Worm (Caenorhabditis elegans) whole organism, young adult: Measurements from ENCODE around the gene nas-21.

ENCODE experiments used
- B0261.1 ChIP-seq: sonication (generic microtip); optimal IDR thresholded peaks from 2 replicates; lab custom pipeline; 2016; ENCODE audit warnings: mild to moderate bottlenecking, missing genetic modification characterization, moderate library complexity, missing compliant biosample characterization
- C17E4.6 ChIP-seq: fragments of 200-800 bp; sonication (Bioruptor generic); IDR thresholded peaks from 2 replicates; pipeline ENCODE4 v1.3.6; 2022; ENCODE audit warnings: missing genetic modification reagents, missing genetic modification characterization, missing compliant biosample characterization
- F23B12.7 ChIP-seq: sonication (generic microtip); optimal IDR thresholded peaks from 2 replicates; lab custom pipeline; 2017; ENCODE audit warnings: missing genetic modification characterization, mild to moderate bottlenecking, missing compliant biosample characterization, antibody characterized with exemption, moderate library complexity; ENCODE audit not compliant: insufficient read depth
- F33H1.4 ChIP-seq: fragments of 200-800 bp; sonication (Bioruptor generic); IDR thresholded peaks from 2 replicates; pipeline ENCODE4 v1.3.6; 2022; ENCODE audit warnings: missing genetic modification reagents, missing genetic modification characterization, missing compliant biosample characterization
- F57A8.1 ChIP-seq: fragments of 200-800 bp; sonication (Bioruptor generic); optimal IDR thresholded peaks from 2 replicates; lab custom pipeline; 2018; ENCODE audit warnings: mild to moderate bottlenecking, missing genetic modification characterization, moderate library complexity, missing compliant biosample characterization
- K11D2.4 ChIP-seq: fragments of 200-800 bp; sonication (Bioruptor generic); IDR thresholded peaks from 2 replicates; pipeline ENCODE4 v1.3.6; 2022; ENCODE audit warnings: missing genetic modification reagents, missing genetic modification characterization, missing compliant biosample characterization
- Y53F4B.3 ChIP-seq: fragments of 200-800 bp; sonication (Bioruptor generic); IDR thresholded peaks from 2 replicates; pipeline ENCODE4 v1.3.6; 2022; ENCODE audit warnings: missing genetic modification reagents, missing genetic modification characterization, missing compliant biosample characterization
- Y53G8AR.9 ChIP-seq: fragments of 200-800 bp; sonication (Bioruptor generic); conservative IDR thresholded peaks from 2 replicates; pipeline ENCODE4 v1.3.6; 2022; ENCODE audit warnings: missing genetic modification reagents, missing genetic modification characterization, missing compliant biosample characterization
- Y56A3A.18 ChIP-seq: fragments of 200-800 bp; sonication (Bioruptor generic); IDR thresholded peaks from 2 replicates; pipeline ENCODE4 v1.3.6; 2022; ENCODE audit warnings: missing genetic modification reagents, missing genetic modification characterization, missing compliant biosample characterization
- Y79H2A.3 ChIP-seq: fragments of 200-800 bp; sonication (Bioruptor generic); conservative IDR thresholded peaks from 2 replicates; pipeline ENCODE4 v1.3.6; 2022; ENCODE audit warnings: missing genetic modification reagents, missing genetic modification characterization, missing compliant biosample characterization
- Y95B8A.8 ChIP-seq: fragments of 200-800 bp; sonication (Bioruptor generic); IDR thresholded peaks from 2 replicates; pipeline ENCODE4 v1.3.6; 2022; ENCODE audit warnings: missing genetic modification reagents, missing genetic modification characterization, missing compliant biosample characterization
- ZK185.1 ChIP-seq: sonication (generic microtip); optimal IDR thresholded peaks from 2 replicates; lab custom pipeline; 2016; ENCODE audit warnings: mild to moderate bottlenecking, missing genetic modification characterization, missing compliant biosample characterization; ENCODE audit not compliant: poor library complexity, severe bottlenecking
- bed-1 ChIP-seq: fragments of 200-800 bp; sonication (Bioruptor generic); IDR thresholded peaks from 2 replicates; pipeline ENCODE4 v1.3.6; 2022; ENCODE audit warnings: missing genetic modification reagents, missing genetic modification characterization, missing compliant biosample characterization
- ceh-58 ChIP-seq: fragments of 200-800 bp; sonication (Bioruptor generic); IDR thresholded peaks from 2 replicates; pipeline ENCODE4 v1.3.6; 2022; ENCODE audit warnings: missing genetic modification characterization, missing compliant biosample characterization
- ceh-91 ChIP-seq: fragments of 200-800 bp; sonication (Bioruptor generic); IDR thresholded peaks from 2 replicates; pipeline ENCODE4 v1.3.6; 2022; ENCODE audit warnings: missing genetic modification reagents, missing genetic modification characterization, missing compliant biosample characterization
- chd-7 ChIP-seq: sonication (generic microtip); optimal IDR thresholded peaks from 2 replicates; lab custom pipeline; 2016; ENCODE audit warnings: mild to moderate bottlenecking, missing genetic modification characterization, moderate library complexity, missing compliant biosample characterization
- dox-1 ChIP-seq: fragments of 200-800 bp; sonication (Bioruptor generic); IDR thresholded peaks from 2 replicates; pipeline ENCODE4 v1.3.6; 2022; ENCODE audit warnings: missing genetic modification reagents, missing genetic modification characterization, missing compliant biosample characterization
- efl-1 ChIP-seq: fragments of 150-350 bp; optimal IDR thresholded peaks from 2 replicates; lab custom pipeline; 2014; ENCODE audit warnings: missing biosample characterization, missing genetic modification reagents, missing genetic modification characterization
- egl-44 ChIP-seq: fragments of 200-800 bp; sonication (Bioruptor generic); IDR thresholded peaks from 2 replicates; pipeline ENCODE4 v1.3.6; 2022; ENCODE audit warnings: missing genetic modification reagents, missing genetic modification characterization, missing compliant biosample characterization
- ekl-4 ChIP-seq: fragments of 200-800 bp; sonication (Bioruptor generic); IDR thresholded peaks from 2 replicates; pipeline ENCODE4 v1.3.6; 2022; ENCODE audit warnings: missing genetic modification reagents, missing genetic modification characterization, missing compliant biosample characterization
- hlh-12 ChIP-seq: sonication (generic microtip); optimal IDR thresholded peaks from 2 replicates; lab custom pipeline; 2016; ENCODE audit warnings: missing genetic modification characterization, missing compliant biosample characterization
- hmg-1.2 ChIP-seq: fragments of 200-800 bp; sonication (Bioruptor generic); IDR thresholded peaks from 2 replicates; pipeline ENCODE4 v1.3.6; 2022; ENCODE audit warnings: missing genetic modification reagents, missing genetic modification characterization, missing compliant biosample characterization
- hsf-1 ChIP-seq: fragments of 200-800 bp; sonication (Bioruptor generic); IDR thresholded peaks from 2 replicates; pipeline ENCODE4 v1.3.6; 2022; ENCODE audit warnings: missing genetic modification reagents, missing genetic modification characterization, missing compliant biosample characterization
- lsy-27 ChIP-seq: sonication (generic microtip); optimal IDR thresholded peaks from 2 replicates; lab custom pipeline; 2017; ENCODE audit warnings: missing genetic modification characterization, mild to moderate bottlenecking, missing compliant biosample characterization, antibody characterized with exemption, missing genotype, borderline replicate concordance; ENCODE audit not compliant: insufficient read depth
- madf-8 ChIP-seq: fragments of 200-800 bp; sonication (Bioruptor generic); conservative IDR thresholded peaks from 2 replicates; pipeline ENCODE4 v1.3.6; 2022; ENCODE audit warnings: missing genetic modification reagents, missing genetic modification characterization, missing compliant biosample characterization
- mel-28 ChIP-seq: sonication (generic microtip); optimal IDR thresholded peaks from 2 replicates; lab custom pipeline; 2016; ENCODE audit warnings: borderline replicate concordance, mild to moderate bottlenecking, missing genetic modification characterization, missing compliant biosample characterization
- nhr-27 ChIP-seq: fragments of 200-800 bp; sonication (Bioruptor generic); optimal IDR thresholded peaks from 2 replicates; lab custom pipeline; 2018; ENCODE audit warnings: mild to moderate bottlenecking, missing genetic modification characterization, moderate library complexity, missing compliant biosample characterization
- pha-4 ChIP-seq: fragments of 150-350 bp; sonication (generic microtip); optimal IDR thresholded peaks from 2 replicates; lab custom pipeline; 2014; ENCODE audit warnings: missing biosample characterization, missing genetic modification reagents, missing genetic modification characterization
- repo-1 ChIP-seq: sonication (generic microtip); optimal IDR thresholded peaks from 2 replicates; lab custom pipeline; 2017; ENCODE audit warnings: mild to moderate bottlenecking, missing genetic modification characterization, missing compliant biosample characterization
- snpc-1.3 ChIP-seq: sonication (generic microtip); optimal IDR thresholded peaks from 2 replicates; lab custom pipeline; 2017; ENCODE audit warnings: missing genetic modification characterization, mild to moderate bottlenecking, missing compliant biosample characterization, antibody characterized with exemption, moderate library complexity, missing genotype, missing genetic modification reagents; ENCODE audit not compliant: insufficient read depth
- snpc-3.4 ChIP-seq: sonication (generic microtip); optimal IDR thresholded peaks from 2 replicates; lab custom pipeline; 2017; ENCODE audit warnings: missing genetic modification characterization, mild to moderate bottlenecking, missing compliant biosample characterization, antibody characterized with exemption, moderate library complexity, missing genotype, missing genetic modification reagents
- sptf-2 ChIP-seq: fragments of 200-800 bp; sonication (Bioruptor generic); optimal IDR thresholded peaks from 2 replicates; lab custom pipeline; 2018; ENCODE audit warnings: mild to moderate bottlenecking, missing genetic modification characterization, missing compliant biosample characterization
- tlf-1 ChIP-seq: fragments of 200-800 bp; sonication (Bioruptor generic); optimal IDR thresholded peaks from 2 replicates; lab custom pipeline; 2018; ENCODE audit warnings: mild to moderate bottlenecking, missing genetic modification characterization, missing compliant biosample characterization
- xnd-1 ChIP-seq: sonication (generic microtip); optimal IDR thresholded peaks from 2 replicates; lab custom pipeline; 2016; ENCODE audit warnings: missing genotype, missing genetic modification reagents, missing genetic modification characterization, missing compliant biosample characterization
- ztf-18 ChIP-seq: sonication (generic microtip); optimal IDR thresholded peaks from 2 replicates; lab custom pipeline; 2016; ENCODE audit warnings: missing genotype, mild to moderate bottlenecking, missing genetic modification characterization, missing compliant biosample characterization
- ztf-3 ChIP-seq: fragments of 200-800 bp; sonication (Bioruptor generic); optimal IDR thresholded peaks from 2 replicates; lab custom pipeline; 2018; ENCODE audit warnings: mild to moderate bottlenecking, missing genetic modification characterization, missing compliant biosample characterization
- ztf-6 ChIP-seq: fragments of 200-800 bp; sonication (Bioruptor generic); IDR thresholded peaks from 2 replicates; pipeline ENCODE4 v1.3.6; 2022; ENCODE audit warnings: missing genetic modification reagents, missing genetic modification characterization, missing compliant biosample characterization

nas-21 gene

DNA sequence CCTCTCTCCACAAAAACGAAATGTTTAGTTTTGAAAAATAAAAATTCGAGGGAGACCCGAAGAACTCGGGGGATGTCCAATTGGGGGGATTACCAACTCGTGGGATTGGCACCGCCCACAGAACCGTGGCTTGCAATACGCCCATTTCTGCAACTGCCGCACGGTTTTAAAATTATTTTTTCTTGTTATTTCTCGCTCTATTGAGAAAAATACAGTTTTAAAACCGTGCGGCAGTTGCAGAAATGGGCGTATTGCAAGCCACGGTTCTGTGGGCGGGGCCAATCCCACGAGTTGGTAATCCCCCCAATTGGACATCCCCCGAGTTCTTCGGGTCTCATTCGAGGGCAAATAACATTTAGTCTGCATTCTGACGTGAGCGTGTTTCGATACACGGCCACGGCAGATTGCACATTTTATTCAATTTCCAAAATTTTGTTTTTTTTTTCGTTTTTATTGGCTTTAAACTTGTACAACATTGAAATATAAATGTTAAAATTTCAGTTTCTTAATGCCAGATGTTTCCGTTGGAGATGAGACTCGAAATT lies 32.6 kb downstream of the nas-21 start, which contains the start of the genes C55A6.1 and C55A6.10 (continued):
- TF ChIP-seq C17E4.6 (GFP tag; lab: Robert Waterston, UW) (peak; percentile 67), egl-44 (peak; percentile 65; the same call in 1 of the 2 replicates), hmg-1.2 (peak; percentile 64; the same call in 1 of the 2 replicates), tlf-1 (peak; percentile 30), K11D2.4 (GFP tag; lab: Robert Waterston, UW) (peak; percentile 78; the same call in 1 of the 2 replicates), F23B12.7 (peak; percentile 56), dox-1 (GFP tag; lab: Robert Waterston, UW) (peak; percentile 93), snpc-1.3 (tag; lab: Kevin White, UChicago) (peak; percentile 46), ZK185.1 (tag; lab: Kevin White, UChicago) (peak; percentile 64), ztf-18 (tag; lab: Kevin White, UChicago) (peak; percentile 86)
- TF ChIP-seq, all 124 proteins: peak for 67; not testable (repeated sequence) for 57

ce11 chrV:11506347-11506746 lies 34.0 kb downstream of the nas-21 start:
- TF ChIP-seq repo-1 (tag; lab: Kevin White, UChicago): no peak
- TF ChIP-seq bed-1 (GFP tag; lab: Robert Waterston, UW): no peak
- TF ChIP-seq snpc-3.4 (tag; lab: Kevin White, UChicago): no peak
- TF ChIP-seq hlh-12 (tag; lab: Kevin White, UChicago): no peak
- TF ChIP-seq ekl-4 (GFP tag; lab: Robert Waterston, UW): no peak
- TF ChIP-seq, all 124 proteins: peak for 0

- no peak for TF ChIP-seq chd-7 (tag; lab: Kevin White, UChicago)
- no peak for TF ChIP-seq pha-4
- TF ChIP-seq Y56A3A.18 (GFP tag; lab: Robert Waterston, UW): no peak
- no peak for TF ChIP-seq Y79H2A.3 (GFP tag; lab: Robert Waterston, UW)
- no peak for TF ChIP-seq Y95B8A.8
- no peak for TF ChIP-seq ceh-91 (GFP tag; lab: Robert Waterston, UW)
These were observed 36.4 kb downstream of the nas-21 start, which contains the start of gene ttll-5 for ce11 chrV:11508773-11509172. ttll-5 (plus strand) TSS chrV:11509060.

DNA sequence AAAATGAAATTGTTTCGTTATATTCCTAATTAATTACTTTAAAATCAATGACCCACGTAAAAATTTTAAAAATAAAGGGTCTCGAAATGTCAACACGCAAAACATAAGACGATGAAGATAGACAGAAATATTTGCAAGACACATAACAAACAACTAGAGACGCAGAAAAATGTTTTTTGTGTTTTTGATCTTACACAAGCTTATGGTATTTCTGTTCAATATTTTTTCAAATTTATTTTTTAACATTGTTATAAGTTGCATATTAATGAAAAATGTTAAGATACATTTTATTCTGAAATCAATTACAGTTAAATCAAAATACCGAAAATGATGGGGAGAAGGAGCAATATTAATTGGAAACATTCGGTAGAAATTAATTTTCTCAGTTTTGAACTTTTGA lies 41.1 kb downstream of the nas-21 start, which contains the start of gene C55A6.3:
Gene C55A6.3, minus strand, starts transcription at position 101 of the 400 bp plus-strand sequence.
- TF ChIP-seq F33H1.4: no peak
- TF ChIP-seq efl-1 (GFP tag; lab: Kevin White, UChicago): no peak
- no peak for TF ChIP-seq ceh-58
- no peak for TF ChIP-seq F57A8.1 (GFP tag; lab: Kevin White, UChicago)
- TF ChIP-seq Y53F4B.3 (GFP tag; lab: Robert Waterston, UW): no peak
- no peak for TF ChIP-seq nhr-27
- no peak for TF ChIP-seq B0261.1 (tag; lab: Kevin White, UChicago)
- no peak for TF ChIP-seq hsf-1 (GFP tag; lab: Robert Waterston, UW)
- TF ChIP-seq Y95B8A.8: no peak
- TF ChIP-seq xnd-1 (tag; lab: Kevin White, UChicago): no peak
- TF ChIP-seq madf-8 (GFP tag; lab: Robert Waterston, UW): no peak
- no peak for TF ChIP-seq ztf-6 (GFP tag; lab: Robert Waterston, UW)
- no peak for TF ChIP-seq ztf-3 (GFP tag; lab: Kevin White, UChicago)
- TF ChIP-seq Y53G8AR.9: no peak
- no peak for TF ChIP-seq mel-28 (tag; lab: Kevin White, UChicago)
- no peak for TF ChIP-seq hmg-1.2
- no peak for TF ChIP-seq lsy-27 (tag; lab: Kevin White, UChicago)
- no peak for TF ChIP-seq sptf-2
